Worm (Caenorhabditis elegans) whole organism, L4 larva: ENCODE measurements around the gene abcf-3.

Experiments
- F10B5.3 ChIP-seq: sonication (generic microtip); optimal IDR thresholded peaks from 2 replicates; lab custom pipeline; 2016; ENCODE audit warnings: mild to moderate bottlenecking, missing genetic modification characterization, missing compliant biosample characterization
- F49E8.2 ChIP-seq: sonication (generic microtip); optimal IDR thresholded peaks from 2 replicates; lab custom pipeline; 2016; ENCODE audit warnings: missing compliant biosample characterization, mild to moderate bottlenecking, missing genetic modification characterization, borderline replicate concordance
- T26A8.4 ChIP-seq: fragments of 200-800 bp; sonication (Bioruptor generic); IDR thresholded peaks from 2 replicates; pipeline ENCODE4 v1.3.6; 2022; ENCODE audit warnings: missing genetic modification characterization, missing compliant biosample characterization
- aha-1 ChIP-seq: fragments of 150-350 bp; peaks from one replicate; lab custom pipeline; 2014; ENCODE audit warnings: missing biosample characterization, missing genetic modification characterization
- ceh-44 ChIP-seq: fragments of 200-800 bp; sonication (Bioruptor generic); IDR thresholded peaks from 2 replicates; pipeline ENCODE4 v1.3.6; 2022; ENCODE audit warnings: missing genetic modification reagents, missing genetic modification characterization, missing compliant biosample characterization
- ces-1 ChIP-seq: fragments of 150-350 bp; sonication (generic microtip); optimal IDR thresholded peaks from 4 replicates; lab custom pipeline; 2014; ENCODE audit warnings: missing biosample characterization, missing genetic modification reagents, missing genetic modification characterization
- daf-12 ChIP-seq: fragments of 150-350 bp; optimal IDR thresholded peaks from 2 replicates; lab custom pipeline; 2014; ENCODE audit warnings: missing biosample characterization, missing genetic modification reagents, missing genetic modification characterization
- daf-16 ChIP-seq, 3 experiments: sonication (generic microtip); optimal IDR thresholded peaks; 2 replicates each; lab custom pipeline; 2016 to 2017; ENCODE audit warnings: missing genetic modification characterization in 3 of 3, missing genetic modification reagents in 3 of 3, mild to moderate bottlenecking in 2 of 3, missing compliant biosample characterization in 2 of 3, missing biosample characterization in 1 of 3, moderate library complexity in 1 of 3
- dmd-9 ChIP-seq: fragments of 200-800 bp; sonication (Bioruptor generic); IDR thresholded peaks from 2 replicates; pipeline ENCODE4 v1.3.6; 2022; ENCODE audit warnings: missing genetic modification reagents, missing genetic modification characterization, missing compliant biosample characterization
- dpl-1 ChIP-seq: fragments of 150-350 bp; optimal IDR thresholded peaks from 2 replicates; lab custom pipeline; 2014; ENCODE audit warnings: missing biosample characterization, missing genetic modification reagents, missing genetic modification characterization
- duxl-1 ChIP-seq: sonication (generic microtip); optimal IDR thresholded peaks from 2 replicates; lab custom pipeline; 2016; ENCODE audit warnings: mild to moderate bottlenecking, missing genetic modification characterization, moderate library complexity, missing compliant biosample characterization; ENCODE audit not compliant: poor library complexity
- fos-1 ChIP-seq: fragments of 150-350 bp; optimal IDR thresholded peaks from 2 replicates; lab custom pipeline; 2014; ENCODE audit warnings: missing biosample characterization, missing genetic modification characterization
- gei-8 ChIP-seq: fragments of 200-800 bp; sonication (Bioruptor generic); optimal IDR thresholded peaks from 2 replicates; lab custom pipeline; 2018; ENCODE audit warnings: mild to moderate bottlenecking, missing genetic modification characterization, missing compliant biosample characterization
- hif-1 ChIP-seq, 2 experiments: sonication (generic microtip); optimal IDR thresholded peaks; 2 replicates each; lab custom pipeline; 2016 to 2017; ENCODE audit warnings: missing compliant biosample characterization in 2 of 2, missing genetic modification characterization in 2 of 2, missing genetic modification reagents in 2 of 2, missing genotype in 2 of 2, mild to moderate bottlenecking in 1 of 2
- lin-1 ChIP-seq: fragments of 200-800 bp; sonication (Bioruptor generic); IDR thresholded peaks from 2 replicates; pipeline ENCODE4 v1.3.6; 2022; ENCODE audit warnings: missing genetic modification reagents, missing genetic modification characterization, missing compliant biosample characterization
- lin-29 ChIP-seq: fragments of 200-800 bp; sonication (Bioruptor generic); IDR thresholded peaks from 2 replicates; pipeline ENCODE4 v1.3.6; 2022; ENCODE audit warnings: missing genetic modification reagents, missing genetic modification characterization, missing compliant biosample characterization
- lin-38 ChIP-seq: fragments of 200-800 bp; sonication (Bioruptor generic); IDR thresholded peaks from 2 replicates; pipeline ENCODE4 v1.3.6; 2022; ENCODE audit warnings: missing genetic modification reagents, missing genetic modification characterization, missing compliant biosample characterization
- lsy-2 ChIP-seq, 2 experiments: fragments of 150-350 bp in 1 of 2; sonication (generic microtip) in 1 of 2; optimal IDR thresholded peaks; 2 replicates each; lab custom pipeline; 2014 to 2017; ENCODE audit warnings: missing biosample characterization in 2 of 2, missing genetic modification characterization in 2 of 2
- mdt-29 ChIP-seq: fragments of 200-800 bp; sonication (Bioruptor generic); IDR thresholded peaks from 2 replicates; pipeline ENCODE4 v1.3.6; 2022; ENCODE audit warnings: missing genetic modification reagents, missing genetic modification characterization, missing compliant biosample characterization
- mep-1 ChIP-seq: fragments of 150-350 bp; sonication (generic microtip); optimal IDR thresholded peaks from 3 replicates; lab custom pipeline; 2014; ENCODE audit warnings: missing biosample characterization, missing genetic modification characterization
- nhr-28 ChIP-seq: fragments of 150-350 bp; optimal IDR thresholded peaks from 2 replicates; lab custom pipeline; 2014; ENCODE audit warnings: missing biosample characterization, missing genetic modification characterization
- nhr-42 ChIP-seq: fragments of 200-800 bp; sonication (Bioruptor generic); IDR thresholded peaks from 2 replicates; pipeline ENCODE4 v1.3.6; 2022; ENCODE audit warnings: missing genetic modification characterization, missing compliant biosample characterization
- nhr-6 ChIP-seq: fragments of 150-350 bp; optimal IDR thresholded peaks from 2 replicates; lab custom pipeline; 2014; ENCODE audit warnings: missing biosample characterization, missing genetic modification characterization
- nhr-76 ChIP-seq: fragments of 150-350 bp; optimal IDR thresholded peaks from 2 replicates; lab custom pipeline; 2014; ENCODE audit warnings: missing biosample characterization, missing genetic modification characterization
- php-3 ChIP-seq: fragments of 200-800 bp; sonication (Bioruptor generic); IDR thresholded peaks from 2 replicates; pipeline ENCODE4 v1.3.6; 2022; ENCODE audit warnings: missing genetic modification reagents, missing genetic modification characterization, missing compliant biosample characterization
- rbr-2 ChIP-seq: sonication (generic microtip); optimal IDR thresholded peaks from 2 replicates; lab custom pipeline; 2016; ENCODE audit warnings: missing genotype, missing genetic modification characterization, missing compliant biosample characterization
- set-16 ChIP-seq: fragments of 200-800 bp; sonication (Bioruptor generic); IDR thresholded peaks from 2 replicates; pipeline ENCODE4 v1.3.6; 2022; ENCODE audit warnings: missing genetic modification reagents, missing genetic modification characterization, missing compliant biosample characterization
- snpc-1.2 ChIP-seq: fragments of 200-800 bp; sonication (Bioruptor generic); IDR thresholded peaks from 2 replicates; pipeline ENCODE4 v1.3.6; 2022; ENCODE audit warnings: missing genetic modification reagents, missing genetic modification characterization, missing compliant biosample characterization
- snpc-4 ChIP-seq: fragments of 150-350 bp; optimal IDR thresholded peaks from 2 replicates; lab custom pipeline; 2014; ENCODE audit warnings: missing biosample characterization, missing genetic modification characterization
- spr-3 ChIP-seq: fragments of 200-800 bp; sonication (Bioruptor generic); optimal IDR thresholded peaks from 2 replicates; lab custom pipeline; 2018; ENCODE audit warnings: mild to moderate bottlenecking, missing genetic modification characterization, missing compliant biosample characterization
- tag-97 ChIP-seq: fragments of 200-800 bp; sonication (Bioruptor generic); IDR thresholded peaks from 2 replicates; pipeline ENCODE4 v1.3.6; 2022; ENCODE audit warnings: missing genetic modification characterization, missing compliant biosample characterization
- unc-130 ChIP-seq: sonication (generic microtip); optimal IDR thresholded peaks from 2 replicates; lab custom pipeline; 2016; ENCODE audit warnings: missing genetic modification reagents, missing genetic modification characterization, missing compliant biosample characterization
- unc-39 ChIP-seq: sonication (generic microtip); optimal IDR thresholded peaks from 2 replicates; lab custom pipeline; 2017; ENCODE audit warnings: missing biosample characterization, missing genetic modification characterization
- unc-62 ChIP-seq, 3 experiments: fragments of 150-350 bp in 1 of 3; sonication (generic microtip); optimal IDR thresholded peaks in 2 of 3; peaks in 1 of 3; 1 replicate in 1 of 3; 2 replicates in 2 of 3; lab custom pipeline; 2014 to 2017; ENCODE audit warnings: missing biosample characterization in 3 of 3, missing genetic modification characterization in 3 of 3, missing genetic modification reagents in 3 of 3, missing genotype in 1 of 3
- zfp-2 ChIP-seq: sonication (generic microtip); optimal IDR thresholded peaks from 2 replicates; lab custom pipeline; 2016; ENCODE audit warnings: mild to moderate bottlenecking, missing genetic modification characterization, missing compliant biosample characterization
- zip-2 ChIP-seq: fragments of 150-350 bp; optimal IDR thresholded peaks from 2 replicates; lab custom pipeline; 2014; ENCODE audit warnings: missing biosample characterization, missing genetic modification characterization

Gene abcf-3

ce11 chrIII:6207881-6208280 lies 34.7 kb downstream of the abcf-3 start, which contains the start of gene C23G10.2 (continued):
- TF ChIP-seq spr-3 (GFP tag; lab: Kevin White, UChicago): no peak
- TF ChIP-seq dmd-9 (GFP tag; lab: Robert Waterston, UW): no peak
- no peak for TF ChIP-seq hif-1 (tag; optimal IDR thresholded peaks at IDR 0.05; lab: Kevin White, UChicago)
- no peak for TF ChIP-seq lsy-2 (tag; optimal IDR thresholded peaks at IDR 0.05; lab: Kevin White, UChicago)
- TF ChIP-seq gei-8 (GFP tag; lab: Kevin White, UChicago): no peak
- no peak for TF ChIP-seq zip-2
- peak; percentile 43 for TF ChIP-seq F49E8.2 (tag; lab: Kevin White, UChicago)

ce11 chrIII:6208984-6209383 lies 35.8 kb downstream of the abcf-3 start, which contains the start of gene C23G10.1:
Gene C23G10.1, plus strand, starts transcription at chrIII:6209284.
- no peak for TF ChIP-seq T26A8.4 (GFP tag; lab: Robert Waterston, UW)
- no peak for TF ChIP-seq gei-8 (GFP tag; lab: Kevin White, UChicago)
- TF ChIP-seq nhr-28: no peak
- no peak for TF ChIP-seq nhr-6 (tag; lab: Kevin White, UChicago)
- TF ChIP-seq nhr-42 (GFP tag; lab: Robert Waterston, UW): no peak
- TF ChIP-seq php-3 (GFP tag; lab: Robert Waterston, UW): no peak
- no peak for TF ChIP-seq lin-1 (GFP tag; lab: Robert Waterston, UW)
- no peak for TF ChIP-seq mep-1 (tag; lab: Kevin White, UChicago)
- no peak for TF ChIP-seq unc-62 (GFP tag; optimal IDR thresholded peaks at IDR 0.05 in 1 of 2; lab: Kevin White, UChicago)
- TF ChIP-seq unc-62 (tag; optimal IDR thresholded peaks at IDR 0.05; lab: Kevin White, UChicago): no peak
- TF ChIP-seq hif-1 (tag; optimal IDR thresholded peaks at IDR 0.05; lab: Kevin White, UChicago): no peak
- no peak for TF ChIP-seq nhr-76 (tag; lab: Kevin White, UChicago)
- TF ChIP-seq set-16 (GFP tag; lab: Robert Waterston, UW): no peak
- TF ChIP-seq lin-29 (GFP tag; lab: Robert Waterston, UW): no peak
- no peak for TF ChIP-seq zfp-2
- no peak for TF ChIP-seq daf-16 (GFP tag; optimal IDR thresholded peaks at IDR 0.05; lab: Kevin White, UChicago)
- TF ChIP-seq daf-16 (tag; optimal IDR thresholded peaks at IDR 0.05; lab: Kevin White, UChicago): no peak
- TF ChIP-seq tag-97 (GFP tag; lab: Robert Waterston, UW): no peak
- no peak for TF ChIP-seq fos-1 (tag; lab: Kevin White, UChicago)
- TF ChIP-seq duxl-1: no peak

- TF ChIP-seq unc-130: peak; percentile 4
- 0 out of 2 replicates have a peak, but pooled peaks have one; percentile 33 for TF ChIP-seq mdt-29 (GFP tag; lab: Robert Waterston, UW)
- peak; percentile 79 for TF ChIP-seq F49E8.2 (tag; lab: Kevin White, UChicago)
- no peak for TF ChIP-seq daf-12 (tag; lab: Kevin White, UChicago)
- TF ChIP-seq snpc-4 (tag; lab: Kevin White, UChicago): peak; percentile 13
These were observed 37.1 kb downstream of the abcf-3 start for ce11 chrIII:6210215-6210822.

- TF ChIP-seq unc-39 (tag; lab: Kevin White, UChicago) (no peak), nhr-6 (tag; lab: Kevin White, UChicago) (no peak), lin-38 (GFP tag; lab: Robert Waterston, UW) (no peak), fos-1 (tag; lab: Kevin White, UChicago) (no peak), duxl-1 (no peak), snpc-1.2 (GFP tag; lab: Robert Waterston, UW) (no peak), F10B5.3 (tag; lab: Kevin White, UChicago) (no peak), ceh-44 (GFP tag; lab: Robert Waterston, UW) (no peak), rbr-2 (tag; lab: Kevin White, UChicago) (no peak), ces-1 (GFP tag; lab: Kevin White, UChicago) (no peak), aha-1 (tag; lab: Kevin White, UChicago) (no peak), dpl-1 (GFP tag; lab: Kevin White, UChicago) (no peak)
These were observed 40.7 kb downstream of the abcf-3 start, which contains the start of gene C23G10.10 for ce11 chrIII:6213915-6214314. Gene C23G10.10, minus strand, starts transcription at chrIII:6214015.
